Worm (Caenorhabditis elegans): ENCODE results near the gene ehs-1.
A peak's percentile ranks its signal among the peaks of the same experiment; 100 is the strongest.

ehs-1 gene

DNA sequence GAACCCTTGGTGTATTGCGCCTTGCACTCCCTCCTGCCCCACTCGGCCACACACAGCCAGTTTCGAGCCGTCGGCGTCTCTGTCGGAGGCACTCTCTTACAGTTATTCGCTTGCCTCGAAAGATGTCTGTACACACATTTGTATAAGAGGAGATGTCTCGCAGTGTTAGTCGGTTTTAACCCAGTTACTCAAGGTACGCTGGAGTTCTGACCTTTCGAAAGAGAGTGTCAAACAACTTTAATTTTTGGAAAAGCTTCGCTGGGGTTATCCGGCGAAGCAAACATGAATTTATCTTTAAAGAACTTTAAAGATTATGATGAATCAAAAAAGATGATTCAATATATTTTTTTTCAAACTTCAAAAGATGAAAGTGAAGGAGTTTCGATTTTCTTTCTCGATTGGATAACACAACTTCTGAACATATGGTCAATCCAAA is 24.2 kb downstream of the ehs-1 start (continued):
- TF ChIP-seq daf-12 (tag; optimal IDR thresholded peaks at IDR 0.05) (peak; percentile 94), elt-2 (tag; optimal IDR thresholded peaks at IDR 0.05) (peak; percentile 99), ceh-28 (tag; optimal IDR thresholded peaks at IDR 0.05) (peak; percentile 97), nhr-77 (tag; optimal IDR thresholded peaks at IDR 0.05) (peak; percentile 96), nhr-237 (tag; optimal IDR thresholded peaks at IDR 0.05) (no peak), nhr-23 (tag; optimal IDR thresholded peaks at IDR 0.05) (peak; percentile 99), jun-1 (tag; optimal IDR thresholded peaks at IDR 0.05) (peak; percentile 99), hmg-11 (tag; optimal IDR thresholded peaks at IDR 0.05) (peak; percentile 99), zag-1 (tag; optimal IDR thresholded peaks at IDR 0.05) (peak; percentile 95), eor-1 (tag; optimal IDR thresholded peaks at IDR 0.05) (peak in 1 of 2 experiments; percentile 84), unc-62 (GFP tag; optimal IDR thresholded peaks at IDR 0.05) (peak; percentile 74), ZK546.5 (tag; optimal IDR thresholded peaks at IDR 0.05) (peak; percentile 73), nhr-43 (tag; optimal IDR thresholded peaks at IDR 0.05; ENCODE audit: poor library complexity, severe bottlenecking) (peak; percentile 95), pha-4 (tag; optimal IDR thresholded peaks at IDR 0.05) (peak; percentile 99), unc-39 (tag; optimal IDR thresholded peaks at IDR 0.05) (peak; percentile 73), mdl-1 (tag; optimal IDR thresholded peaks at IDR 0.05) (peak; percentile 75), mml-1 (tag; optimal IDR thresholded peaks at IDR 0.05) (no peak), ama-1 (optimal IDR thresholded peaks at IDR 0.05) (peak; percentile 100), ztf-11 (tag; optimal IDR thresholded peaks at IDR 0.05) (no peak)

DNA sequence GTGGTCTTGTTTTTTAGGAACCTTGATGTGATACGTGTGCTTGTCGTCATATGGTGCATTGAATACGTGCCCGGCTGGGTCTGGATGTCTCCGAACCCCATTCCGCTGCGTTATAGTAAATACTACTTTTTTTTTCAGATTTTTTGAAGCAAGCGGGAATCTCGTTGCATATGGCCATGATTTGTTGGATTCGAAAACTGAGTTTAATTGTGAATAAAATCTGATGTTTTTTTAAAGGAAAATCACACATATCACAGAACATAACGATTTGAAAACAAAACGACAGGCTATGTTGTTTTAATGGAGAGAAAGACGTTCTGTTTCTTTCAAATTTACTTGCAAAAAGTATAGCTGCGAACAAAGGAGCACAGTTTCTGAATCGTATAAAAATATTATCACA is 24.9 kb downstream of the ehs-1 start, which contains the start of the genes ZK1248.17 and H41C03.3:
TSS of gene ZK1248.17 (minus strand) at position 101 of the 400 bp plus-strand sequence.
TSS of gene H41C03.3 (plus strand) at position 337 of the 400 bp plus-strand sequence.
- TF ChIP-seq nfya-1 (tag; optimal IDR thresholded peaks at IDR 0.05; ENCODE audit: insufficient read depth), result no peak
- no peak for TF ChIP-seq nhr-76 (tag; optimal IDR thresholded peaks at IDR 0.05)
- TF ChIP-seq nhr-77 (tag; optimal IDR thresholded peaks at IDR 0.05), result no peak
- no peak for TF ChIP-seq pqm-1 (tag; optimal IDR thresholded peaks at IDR 0.05)
- no peak for TF ChIP-seq tbx-2 (tag; optimal IDR thresholded peaks at IDR 0.05)
- no peak for TF ChIP-seq R02D3.7 (tag; optimal IDR thresholded peaks at IDR 0.05)
- TF ChIP-seq ceh-82 (tag; optimal IDR thresholded peaks at IDR 0.05), result no peak
- no peak for TF ChIP-seq ZK546.5 (tag; optimal IDR thresholded peaks at IDR 0.05)
- TF ChIP-seq mdl-1 (tag; optimal IDR thresholded peaks at IDR 0.05), result no peak
- no peak for TF ChIP-seq nhr-12 (tag; optimal IDR thresholded peaks at IDR 0.05)
- no peak for TF ChIP-seq egl-27 (tag; optimal IDR thresholded peaks at IDR 0.05)

ce11 chrII:5846181-5846580 is 25.7 kb downstream of the ehs-1 start:
- TF ChIP-seq R02D3.7 (tag; optimal IDR thresholded peaks at IDR 0.05) (no peak), pha-4 (tag; optimal IDR thresholded peaks at IDR 0.05) (peak; percentile 68), elt-2 (tag; optimal IDR thresholded peaks at IDR 0.05) (peak; percentile 70), pqm-1 (tag; optimal IDR thresholded peaks at IDR 0.05) (peak; percentile 5), lin-15B (tag; optimal IDR thresholded peaks at IDR 0.05) (no peak)

DNA sequence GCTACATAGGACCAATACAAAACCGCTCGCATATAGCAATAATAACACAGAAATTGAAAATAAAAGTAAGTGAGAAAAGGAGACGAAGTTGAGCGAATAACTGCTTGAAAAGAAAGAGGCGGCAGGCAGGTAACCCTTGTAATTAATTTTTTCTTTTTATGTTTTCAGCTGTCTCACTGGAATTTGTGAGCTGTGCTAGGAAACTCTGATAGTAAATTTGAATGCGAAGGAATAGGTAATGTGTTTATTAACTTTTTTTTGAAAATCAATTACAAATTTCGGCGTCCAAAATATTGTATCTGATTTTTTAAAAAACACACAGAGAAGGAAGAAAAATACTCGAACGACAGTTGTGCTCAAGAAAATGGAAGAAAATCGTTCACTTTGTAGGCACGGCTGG is 31.5 kb downstream of the ehs-1 start, which contains the start of gene H41C03.2:
TSS of gene H41C03.2 (minus strand) at position 101 of the 400 bp plus-strand sequence.
- no peak for TF ChIP-seq ceh-28 (tag; optimal IDR thresholded peaks at IDR 0.05)
- TF ChIP-seq pqm-1 (tag; optimal IDR thresholded peaks at IDR 0.05), result no peak
- no peak for TF ChIP-seq mdl-1 (tag; optimal IDR thresholded peaks at IDR 0.05)
- TF ChIP-seq nhr-23 (tag; optimal IDR thresholded peaks at IDR 0.05), result no peak
- no peak for TF ChIP-seq daf-12 (tag; optimal IDR thresholded peaks at IDR 0.05)
- TF ChIP-seq ztf-11 (tag; optimal IDR thresholded peaks at IDR 0.05), result no peak
- no peak for TF ChIP-seq nhr-43 (tag; optimal IDR thresholded peaks at IDR 0.05; ENCODE audit: poor library complexity, severe bottlenecking)
- no peak for TF ChIP-seq fkh-2 (tag; optimal IDR thresholded peaks at IDR 0.05)
- no peak for TF ChIP-seq unc-39 (tag; optimal IDR thresholded peaks at IDR 0.05)
- TF ChIP-seq lin-39 (tag; optimal IDR thresholded peaks at IDR 0.05), result no peak
- no peak for TF ChIP-seq nhr-12 (tag; optimal IDR thresholded peaks at IDR 0.05)

ce11 chrII:5853261-5853660 is 32.7 kb downstream of the ehs-1 start:
- TF ChIP-seq ceh-28 (tag; optimal IDR thresholded peaks at IDR 0.05) (peak; percentile 20), nhr-43 (tag; optimal IDR thresholded peaks at IDR 0.05; ENCODE audit: poor library complexity, severe bottlenecking) (peak; percentile 31), elt-3 (tag; optimal IDR thresholded peaks at IDR 0.05) (peak in 2 of 3 experiments; percentile 42 to 53), sea-2 (GFP tag; optimal IDR thresholded peaks at IDR 0.05) (no peak), nhr-23 (tag; optimal IDR thresholded peaks at IDR 0.05) (peak; percentile 91), eor-1 (tag; optimal IDR thresholded peaks at IDR 0.05) (no peak)
